ENCODE assay signal across 4 worm cellular contexts in genomic region chrIII:11200879-11201518, ce11.
TF ChIP-seq lines count a peak whose summit lies in the region.

No protein-coding gene starts in this region.

TF ChIP-seq in whole organism, L2 larva, 48 proteins besides CTCF, POLR2A, EP300 and RAD21:
- TF ChIP-seq lsy-2 (tag; optimal IDR thresholded peaks at IDR 0.05; lab: Kevin White, UChicago) (peak in 1 of 2 experiments; percentile 37), sma-9 (GFP tag; optimal IDR thresholded peaks at IDR 0.05; lab: Kevin White, UChicago) (peak; percentile 7), sma-9 (tag; optimal IDR thresholded peaks at IDR 0.05; lab: Kevin White, UChicago) (no peak), zag-1 (tag; optimal IDR thresholded peaks at IDR 0.05; lab: Kevin White, UChicago) (peak; percentile 11), aly-2 (tag; optimal IDR thresholded peaks at IDR 0.05; lab: Kevin White, UChicago) (no peak), C34F6.9 (tag; optimal IDR thresholded peaks at IDR 0.05; lab: Kevin White, UChicago) (peak; percentile 7)

TF ChIP-seq in whole organism, L3 larva, 47 proteins besides CTCF, POLR2A, EP300 and RAD21:
- TF ChIP-seq nfya-1 (tag; optimal IDR thresholded peaks at IDR 0.05; lab: Kevin White, UChicago; ENCODE audit: insufficient read depth), result peak; percentile 61
- no peak for TF ChIP-seq jun-1 (tag; optimal IDR thresholded peaks at IDR 0.05; lab: Kevin White, UChicago)
- no peak for TF ChIP-seq elt-3 (tag; optimal IDR thresholded peaks at IDR 0.05; lab: Kevin White, UChicago)
- no peak for TF ChIP-seq unc-39 (tag; optimal IDR thresholded peaks at IDR 0.05; lab: Kevin White, UChicago)
- peak; percentile 59 for TF ChIP-seq hmg-11 (tag; optimal IDR thresholded peaks at IDR 0.05; lab: Kevin White, UChicago)
- TF ChIP-seq eor-1 (tag; optimal IDR thresholded peaks at IDR 0.05; lab: Kevin White, UChicago), result no peak
- TF ChIP-seq ama-1 (optimal IDR thresholded peaks at IDR 0.05; lab: Kevin White, UChicago), result no peak
- no peak for TF ChIP-seq nhr-28 (tag; optimal IDR thresholded peaks at IDR 0.05; lab: Kevin White, UChicago)
- TF ChIP-seq egl-27 (tag; optimal IDR thresholded peaks at IDR 0.05; lab: Kevin White, UChicago), result no peak
- no peak for TF ChIP-seq ZK546.5 (tag; optimal IDR thresholded peaks at IDR 0.05; lab: Kevin White, UChicago)
- TF ChIP-seq egl-5 (tag; optimal IDR thresholded peaks at IDR 0.05; lab: Kevin White, UChicago), result peak; percentile 75
- no peak for TF ChIP-seq ztf-4 (tag; optimal IDR thresholded peaks at IDR 0.05; lab: Kevin White, UChicago)
- peak; percentile 54 for TF ChIP-seq lin-39 (tag; optimal IDR thresholded peaks at IDR 0.05; lab: Kevin White, UChicago)
TF ChIP-seq in whole organism, L3 larva: peak in this region for 4.

TF ChIP-seq in whole organism, L4 larva, 104 proteins besides CTCF, POLR2A, EP300 and RAD21:
- peak in 1 of 2 experiments; percentile 95 for TF ChIP-seq unc-62 (GFP tag; optimal IDR thresholded peaks at IDR 0.05 in 1 of 2; lab: Kevin White, UChicago)
- TF ChIP-seq unc-62 (tag; optimal IDR thresholded peaks at IDR 0.05; lab: Kevin White, UChicago), result no peak
- TF ChIP-seq hif-1 (tag; optimal IDR thresholded peaks at IDR 0.05; lab: Kevin White, UChicago), result no peak
- 0 out of 2 replicates have a peak, but pooled peaks have one; percentile 31 for TF ChIP-seq hmg-1.1 (GFP tag; IDR thresholded peaks at IDR 0.05; lab: Robert Waterston, UW)
- no peak for TF ChIP-seq ZK337.2 (GFP tag; IDR thresholded peaks at IDR 0.05; lab: Robert Waterston, UW)
- TF ChIP-seq lsy-2 (tag; optimal IDR thresholded peaks at IDR 0.05; lab: Kevin White, UChicago), result peak in 1 of 2 experiments; percentile 40
- peak in 1 of 2 experiments; percentile 43 for TF ChIP-seq mdl-1 (tag; optimal IDR thresholded peaks at IDR 0.05; lab: Kevin White, UChicago)
- no peak for TF ChIP-seq lin-39 (tag; optimal IDR thresholded peaks at IDR 0.05; lab: Kevin White, UChicago)
- TF ChIP-seq nhr-28 (tag; optimal IDR thresholded peaks at IDR 0.05; lab: Kevin White, UChicago), result no peak
- peak; percentile 34 for TF ChIP-seq mep-1 (tag; optimal IDR thresholded peaks at IDR 0.05; lab: Kevin White, UChicago)
- no peak for TF ChIP-seq ztf-7 (tag; optimal IDR thresholded peaks at IDR 0.05; lab: Kevin White, UChicago)
TF ChIP-seq in whole organism, L4 larva: peak in this region for 5.

TF ChIP-seq in whole organism, young adult, 124 proteins besides CTCF, POLR2A, EP300 and RAD21:
- 0 out of 2 replicates have a peak, but pooled peaks have one; percentile 25 for TF ChIP-seq zfh-2 (GFP tag; conservative IDR thresholded peaks at IDR 0.05; lab: Robert Waterston, UW)
- no peak for TF ChIP-seq nfya-2 (GFP tag; IDR thresholded peaks at IDR 0.05; lab: Robert Waterston, UW)
TF ChIP-seq in whole organism, young adult: peak in this region for 1.
